Worm (Caenorhabditis elegans): ENCODE results near the gene lect-2.

- TF ChIP-seq W03F9.2 (tag; optimal IDR thresholded peaks at IDR 0.05) (no peak), dao-5 (tag; optimal IDR thresholded peaks at IDR 0.05) (no peak)
Observed at ce11 chrII:5835146-5835545, 44.6 kb downstream of the lect-2 start.
